Fruit fly (Drosophila melanogaster) whole organism, embryonic: ENCODE measurements around the gene CG46441.
A peak's percentile ranks its signal among the peaks of the same experiment; 100 is the strongest.

Source experiments
- CG10209 ChIP-seq: fragments of 200-800 bp; sonication (Bioruptor generic); optimal IDR thresholded peaks from 3 replicates; lab custom pipeline; 2017; ENCODE audit warnings: missing biosample characterization, mild to moderate bottlenecking, missing genetic modification characterization, missing genetic modification reagents
- CG10274 ChIP-seq: fragments of 200-800 bp; sonication (Bioruptor generic); optimal IDR thresholded peaks from 3 replicates; lab custom pipeline; 2017; ENCODE audit warnings: missing biosample characterization, mild to moderate bottlenecking, missing genetic modification characterization
- CG10431 ChIP-seq: fragments of 200-800 bp; sonication (Bioruptor generic); optimal IDR thresholded peaks from 3 replicates; lab custom pipeline; 2018; ENCODE audit warnings: missing biosample characterization, mild to moderate bottlenecking, missing genetic modification characterization
- CG10543 ChIP-seq: fragments of 200-800 bp; sonication (Bioruptor generic); optimal IDR thresholded peaks from 3 replicates; lab custom pipeline; 2017; ENCODE audit warnings: missing biosample characterization, mild to moderate bottlenecking, missing genetic modification characterization, moderate library complexity
- CG12942 ChIP-seq: fragments of 200-800 bp; sonication (Bioruptor generic); optimal IDR thresholded peaks from 3 replicates; lab custom pipeline; 2016; ENCODE audit warnings: missing biosample characterization, missing genetic modification characterization
- CG13123 ChIP-seq: fragments of 200-800 bp; sonication (Bioruptor generic); optimal IDR thresholded peaks from 2 replicates; lab custom pipeline; 2016; ENCODE audit warnings: missing biosample characterization, missing genetic modification characterization
- CG14050 ChIP-seq: fragments of 200-800 bp; sonication (Bioruptor generic); IDR thresholded peaks from 3 replicates; pipeline ENCODE4 v1.3.6; 2022; ENCODE audit warnings: missing biosample characterization, missing genetic modification characterization
- CG17186 ChIP-seq: fragments of 200-800 bp; sonication (Bioruptor generic); optimal IDR thresholded peaks from 3 replicates; lab custom pipeline; 2017; ENCODE audit warnings: missing biosample characterization, missing genetic modification reagents, missing genetic modification characterization
- CG17802 ChIP-seq: fragments of 200-800 bp; sonication (Bioruptor generic); optimal IDR thresholded peaks from 2 replicates; lab custom pipeline; 2018; ENCODE audit warnings: missing biosample characterization, mild to moderate bottlenecking, missing genetic modification characterization, moderate library complexity
- CG30020 ChIP-seq: fragments of 200-800 bp; optimal IDR thresholded peaks from 2 replicates; lab custom pipeline; 2019; ENCODE audit warnings: missing biosample characterization, mild to moderate bottlenecking, missing genetic modification characterization, moderate library complexity
- CG4328 ChIP-seq: fragments of 200-800 bp; sonication (Bioruptor generic); optimal IDR thresholded peaks from 3 replicates; lab custom pipeline; 2017; ENCODE audit warnings: missing biosample characterization, missing genetic modification reagents, missing genetic modification characterization
- CG4360 ChIP-seq: fragments of 200-800 bp; sonication (Bioruptor generic); IDR thresholded peaks from 2 replicates; pipeline ENCODE4 v1.3.6; 2022; ENCODE audit warnings: missing biosample characterization, missing genetic modification characterization
- CG5245 ChIP-seq: fragments of 200-800 bp; sonication (Bioruptor generic); optimal IDR thresholded peaks from 3 replicates; lab custom pipeline; 2016; ENCODE audit warnings: missing biosample characterization, missing genetic modification characterization
- CG6654 ChIP-seq: fragments of 200-800 bp; sonication (Bioruptor generic); optimal IDR thresholded peaks from 2 replicates; lab custom pipeline; 2017; ENCODE audit warnings: missing biosample characterization, mild to moderate bottlenecking, missing genetic modification characterization
- Dbx ChIP-seq: fragments of 200-800 bp; sonication (Bioruptor generic); IDR thresholded peaks from 3 replicates; pipeline ENCODE4 v1.3.6; 2022; ENCODE audit warnings: missing biosample characterization, missing genetic modification characterization
- Dip3 ChIP-seq: fragments of 200-800 bp; sonication (Bioruptor generic); optimal IDR thresholded peaks from 3 replicates; lab custom pipeline; 2016; ENCODE audit warnings: missing biosample characterization, missing genetic modification characterization
- Drgx ChIP-seq: fragments of 200-800 bp; sonication (Bioruptor generic); IDR thresholded peaks from 2 replicates; pipeline ENCODE4 v1.3.6; 2022; ENCODE audit warnings: missing biosample characterization, missing genetic modification characterization
- Eip74EF ChIP-seq, 2 experiments: fragments of 200-800 bp in 1 of 2; fragments of >200 bp in 1 of 2; sonication (Bioruptor generic) in 1 of 2; optimal IDR thresholded peaks; 2 replicates each; lab custom pipeline; 2017 to 2019; ENCODE audit warnings: missing biosample characterization in 2 of 2, missing genetic modification characterization in 2 of 2, mild to moderate bottlenecking in 1 of 2, moderate library complexity in 1 of 2
- H15 ChIP-seq: fragments of 200-800 bp; sonication (Bioruptor generic); IDR thresholded peaks from 3 replicates; pipeline ENCODE4 v1.3.6; 2022; ENCODE audit warnings: missing biosample characterization, missing genetic modification characterization
- HLHmδ ChIP-seq: fragments of 200-800 bp; sonication (Bioruptor generic); optimal IDR thresholded peaks from 2 replicates; lab custom pipeline; 2018; ENCODE audit warnings: missing biosample characterization, mild to moderate bottlenecking, missing genetic modification characterization, moderate library complexity
- Hr3 ChIP-seq: fragments of 200-800 bp; sonication (Bioruptor generic); optimal IDR thresholded peaks from 3 replicates; lab custom pipeline; 2016; ENCODE audit warnings: missing biosample characterization, missing genetic modification characterization
- Med ChIP-seq: fragments of 200-800 bp; sonication (Bioruptor generic); peaks from one replicate; lab custom pipeline; 2016; ENCODE audit warnings: missing biosample characterization, missing genetic modification characterization, mild to moderate bottlenecking, inconsistent platforms, moderate library complexity
- Mrtf ChIP-seq: fragments of 200-800 bp; sonication (Bioruptor generic); IDR thresholded peaks from 3 replicates; pipeline ENCODE4 v1.3.6; 2022; ENCODE audit warnings: missing biosample characterization, missing genetic modification characterization
- Nf-YB ChIP-seq: fragments of 200-800 bp; sonication (Bioruptor generic); optimal IDR thresholded peaks from 3 replicates; lab custom pipeline; 2019; ENCODE audit warnings: missing biosample characterization, mild to moderate bottlenecking, missing genetic modification characterization, moderate library complexity
- Opbp ChIP-seq: fragments of 200-800 bp; sonication (Bioruptor generic); IDR thresholded peaks from 3 replicates; pipeline ENCODE4 v1.3.6; 2022; ENCODE audit warnings: missing biosample characterization, missing genetic modification characterization; ENCODE audit not compliant: partially characterized antibody
- YL-1 ChIP-seq: fragments of 200-800 bp; sonication (Bioruptor generic); optimal IDR thresholded peaks from 3 replicates; lab custom pipeline; 2017; ENCODE audit warnings: missing biosample characterization, mild to moderate bottlenecking, missing genetic modification characterization
- abd-A ChIP-seq: fragments of 200-800 bp; sonication (Bioruptor generic); optimal IDR thresholded peaks from 3 replicates; lab custom pipeline; 2019; ENCODE audit warnings: missing biosample characterization, mild to moderate bottlenecking, missing genetic modification characterization, moderate library complexity
- bowl ChIP-seq: fragments of 200-800 bp; sonication (Bioruptor generic); IDR thresholded peaks from 2 replicates; pipeline ENCODE4 v1.3.6; 2022; ENCODE audit warnings: missing biosample characterization, missing genetic modification characterization
- dan ChIP-seq: fragments of 200-800 bp; sonication (Bioruptor generic); IDR thresholded peaks from 2 replicates; pipeline ENCODE4 v1.3.6; 2022; ENCODE audit warnings: missing biosample characterization, missing genetic modification characterization
- danr ChIP-seq: fragments of 200-800 bp; sonication (Bioruptor generic); IDR thresholded peaks from 2 replicates; pipeline ENCODE4 v1.3.6; 2022; ENCODE audit warnings: missing biosample characterization, missing genetic modification characterization
- dm ChIP-seq: fragments of 200-800 bp; sonication (Bioruptor generic); optimal IDR thresholded peaks from 3 replicates; lab custom pipeline; 2016; ENCODE audit warnings: missing biosample characterization, missing genetic modification characterization
- emc ChIP-seq: fragments of 200-800 bp; sonication (Bioruptor generic); optimal IDR thresholded peaks from 2 replicates; lab custom pipeline; 2016; ENCODE audit warnings: missing biosample characterization, missing genetic modification characterization
- grau ChIP-seq: fragments of 200-800 bp; optimal IDR thresholded peaks from 3 replicates; lab custom pipeline; 2019; ENCODE audit warnings: missing biosample characterization, mild to moderate bottlenecking, missing genetic modification characterization, moderate library complexity
- her ChIP-seq: fragments of 200-800 bp; sonication (Bioruptor generic); optimal IDR thresholded peaks from 2 replicates; lab custom pipeline; 2016; ENCODE audit warnings: missing biosample characterization, missing genetic modification characterization
- hkb ChIP-seq, 2 experiments: fragments of 200-800 bp in 1 of 2; fragments of >200 bp in 1 of 2; sonication (Bioruptor generic) in 1 of 2; IDR thresholded peaks in 1 of 2; optimal IDR thresholded peaks in 1 of 2; 2 replicates each; pipeline versions ENCODE4 v1.3.6 to Lab custom; 2017 to 2022; ENCODE audit warnings: missing biosample characterization in 1 of 2, missing genetic modification characterization in 1 of 2
- luna ChIP-seq: fragments of 200-800 bp; sonication (Bioruptor generic); optimal IDR thresholded peaks from 2 replicates; lab custom pipeline; 2016; ENCODE audit warnings: missing biosample characterization, missing genetic modification characterization
- maf-S ChIP-seq: fragments of 200-800 bp; sonication (Bioruptor generic); optimal IDR thresholded peaks from 2 replicates; lab custom pipeline; 2016; ENCODE audit warnings: missing biosample characterization, missing genetic modification characterization
- prd ChIP-seq, 3 experiments: fragments of >200 bp in 2 of 3; fragments of 200-800 bp in 1 of 3; sonication (Bioruptor generic) in 1 of 3; optimal IDR thresholded peaks in 2 of 3; IDR thresholded peaks in 1 of 3; 2 replicates in 2 of 3; 3 replicates in 1 of 3; pipeline versions ENCODE4 v1.3.6 to Lab custom; 2017 to 2022; ENCODE audit warnings: missing biosample characterization in 1 of 3, missing genetic modification characterization in 1 of 3
- pum ChIP-seq: fragments of 200-800 bp; sonication (Bioruptor generic); optimal IDR thresholded peaks from 2 replicates; lab custom pipeline; 2016; ENCODE audit warnings: missing biosample characterization, missing genetic modification characterization
- pzg ChIP-seq: fragments of 200-800 bp; sonication (Bioruptor generic); optimal IDR thresholded peaks from 3 replicates; lab custom pipeline; 2018; ENCODE audit warnings: missing biosample characterization, mild to moderate bottlenecking, missing genetic modification characterization, moderate library complexity
- seq ChIP-seq: fragments of 200-800 bp; sonication (Bioruptor generic); IDR thresholded peaks from 2 replicates; pipeline ENCODE4 v1.3.6; 2022; ENCODE audit warnings: missing biosample characterization, missing genetic modification characterization
- shn ChIP-seq: fragments of 200-800 bp; sonication (Bioruptor generic); optimal IDR thresholded peaks from 3 replicates; lab custom pipeline; 2016; ENCODE audit warnings: missing biosample characterization, missing genetic modification characterization
- slou ChIP-seq: fragments of 200-800 bp; sonication (Bioruptor generic); optimal IDR thresholded peaks from 3 replicates; lab custom pipeline; 2016; ENCODE audit warnings: missing biosample characterization, missing genetic modification characterization
- sug ChIP-seq: fragments of 200-800 bp; optimal IDR thresholded peaks from 2 replicates; lab custom pipeline; 2019; ENCODE audit warnings: missing biosample characterization, mild to moderate bottlenecking, missing genetic modification characterization, moderate library complexity
- tll ChIP-seq, 2 experiments: fragments of 200-800 bp in 1 of 2; fragments of >200 bp in 1 of 2; sonication (Bioruptor generic) in 1 of 2; optimal IDR thresholded peaks; 2 replicates each; lab custom pipeline; 2017 to 2019; ENCODE audit warnings: missing biosample characterization in 2 of 2, missing genetic modification characterization in 2 of 2, mild to moderate bottlenecking in 1 of 2, moderate library complexity in 1 of 2
- tna ChIP-seq: fragments of 200-800 bp; sonication (Bioruptor generic); IDR thresholded peaks from 2 replicates; pipeline ENCODE4 v1.3.6; 2022; ENCODE audit warnings: missing biosample characterization, missing genetic modification characterization; ENCODE audit not compliant: partially characterized antibody
- zf30C ChIP-seq: fragments of 200-800 bp; sonication (Bioruptor generic); optimal IDR thresholded peaks from 3 replicates; lab custom pipeline; 2018; ENCODE audit warnings: missing biosample characterization, mild to moderate bottlenecking, missing genetic modification characterization

Gene CG46441

dm6 chr3R:20550632-20551486, 49.0 kb upstream of the CG46441 start (continued):
- peak; percentile 79 for TF ChIP-seq CG10209 (GFP tag; lab: Kevin White, UChicago)
- TF ChIP-seq seq (GFP tag; lab: Robert Waterston, UW), result peak; percentile 62; the same call in 1 of the 2 replicates
- no peak for TF ChIP-seq bowl
- peak; percentile 89 for TF ChIP-seq CG10543 (GFP tag; lab: Kevin White, UChicago)
- TF ChIP-seq CG14050 (GFP tag; lab: Robert Waterston, UW), result peak; percentile 22; the same call in 1 of the 3 replicates
- TF ChIP-seq Mrtf, result no peak
- TF ChIP-seq maf-S, result peak; percentile 72
- no peak for TF ChIP-seq hkb (optimal IDR thresholded peaks at IDR 0.05; lab: Kevin White, UChicago)
- peak; percentile 83 for TF ChIP-seq hkb (GFP tag; IDR thresholded peaks at IDR 0.05; lab: Robert Waterston, UW)
- peak; percentile 47 for TF ChIP-seq CG17802
- TF ChIP-seq H15 (GFP tag; lab: Robert Waterston, UW), result no peak
- TF ChIP-seq CG10431 (GFP tag; lab: Kevin White, UChicago), result peak; percentile 88
- peak in 1 of 2 experiments; percentile 67 for TF ChIP-seq Eip74EF (GFP tag; optimal IDR thresholded peaks at IDR 0.05; lab: Kevin White, UChicago)
- TF ChIP-seq CG4328, result peak; percentile 90
- TF ChIP-seq Med, result peak; percentile 94
- no peak for TF ChIP-seq emc
- TF ChIP-seq grau (tag; lab: Kevin White, UChicago), result peak; percentile 33
- TF ChIP-seq Dbx (GFP tag; lab: Robert Waterston, UW), result peak; percentile 49; the same call in 2 of the 3 replicates
- peak; percentile 94 for TF ChIP-seq tna (GFP tag; lab: Robert Waterston, UW)
- no peak for TF ChIP-seq CG5245 (GFP tag; lab: Kevin White, UChicago)
- no peak for TF ChIP-seq danr (GFP tag; lab: Robert Waterston, UW)
- peak; percentile 65 for TF ChIP-seq Nf-YB (GFP tag; lab: Kevin White, UChicago)
- TF ChIP-seq sug (tag; lab: Kevin White, UChicago), result peak; percentile 48
- no peak for TF ChIP-seq zf30C (GFP tag; lab: Kevin White, UChicago)
- TF ChIP-seq CG4360 (GFP tag; lab: Robert Waterston, UW), result no peak; the same call in 1 of the 2 replicates
- peak; percentile 98 for TF ChIP-seq Opbp
- peak; percentile 92 for TF ChIP-seq YL-1 (GFP tag; lab: Kevin White, UChicago)
- peak; percentile 42 for TF ChIP-seq shn
- no peak for TF ChIP-seq slou (GFP tag; lab: Kevin White, UChicago)
- peak; percentile 99 for TF ChIP-seq HLHmδ
- no peak for TF ChIP-seq CG30020 (tag; lab: Kevin White, UChicago)
- peak; percentile 69 for TF ChIP-seq pzg (GFP tag; lab: Kevin White, UChicago)
- peak; percentile 27 for TF ChIP-seq Drgx (GFP tag; lab: Robert Waterston, UW)
- peak; percentile 69 for TF ChIP-seq abd-A
- no peak for TF ChIP-seq luna (GFP tag; lab: Kevin White, UChicago)
- peak; percentile 53 for TF ChIP-seq dm (GFP tag; lab: Kevin White, UChicago)
- peak; percentile 61 for TF ChIP-seq CG10274 (GFP tag; lab: Kevin White, UChicago)
- peak; percentile 40 for TF ChIP-seq Dip3 (GFP tag; lab: Kevin White, UChicago)
- TF ChIP-seq CG6654 (GFP tag; lab: Kevin White, UChicago), result peak; percentile 2
- peak; percentile 32 for TF ChIP-seq her
- TF ChIP-seq CG17186 (GFP tag; lab: Kevin White, UChicago), result peak; percentile 72
- peak; percentile 45 for TF ChIP-seq CG12942 (GFP tag; lab: Kevin White, UChicago)
- no peak for TF ChIP-seq pum
- TF ChIP-seq Hr3 (GFP tag; lab: Kevin White, UChicago), result no peak
- peak; percentile 28 for TF ChIP-seq CG13123 (GFP tag; lab: Kevin White, UChicago)
- no peak for TF ChIP-seq dan (GFP tag; lab: Robert Waterston, UW)
- TF ChIP-seq prd (optimal IDR thresholded peaks at IDR 0.05; lab: Kevin White, UChicago), result no peak
- no peak; the same call in 1 of the 3 replicates for TF ChIP-seq prd (GFP tag; IDR thresholded peaks at IDR 0.05; lab: Robert Waterston, UW)
- peak in 1 of 2 experiments; percentile 88 for TF ChIP-seq tll (GFP tag; optimal IDR thresholded peaks at IDR 0.05; lab: Kevin White, UChicago)
